Worm (Caenorhabditis elegans) whole organism, L4 larva: ENCODE measurements around the gene C06G4.6.

Experiments
- ama-1 ChIP-seq: fragments of 150-350 bp; optimal IDR thresholded peaks from 2 replicates; lab custom pipeline; 2014; ENCODE audit warnings: inconsistent platforms, mixed read lengths
- ceh-82 ChIP-seq: sonication (generic microtip); optimal IDR thresholded peaks from 2 replicates; lab custom pipeline; 2017; ENCODE audit warnings: missing biosample characterization, missing genetic modification characterization
- hif-1 ChIP-seq, 2 experiments: sonication (generic microtip); optimal IDR thresholded peaks; 2 replicates each; lab custom pipeline; 2016 to 2017; ENCODE audit warnings: missing compliant biosample characterization in 2 of 2, missing genetic modification characterization in 2 of 2, missing genetic modification reagents in 2 of 2, missing genotype in 2 of 2, mild to moderate bottlenecking in 1 of 2
- pqm-1 ChIP-seq: sonication (generic microtip); optimal IDR thresholded peaks from 2 replicates; lab custom pipeline; 2017; ENCODE audit warnings: missing biosample characterization, missing genetic modification characterization
- zag-1 ChIP-seq: fragments of 150-350 bp; optimal IDR thresholded peaks from 2 replicates; lab custom pipeline; 2014; ENCODE audit warnings: missing biosample characterization, missing genetic modification characterization

ce11 chrIII:8022077-8022476, 17.9 kb downstream of the C06G4.6 start, which contains the start of gene F44B9.2:
- TF ChIP-seq hif-1 (tag; optimal IDR thresholded peaks at IDR 0.05; lab: Kevin White, UChicago): no peak
- no peak for TF ChIP-seq zag-1 (tag; lab: Kevin White, UChicago)
- no peak for TF ChIP-seq ama-1
- no peak for TF ChIP-seq ceh-82 (tag; lab: Kevin White, UChicago)
- no peak for TF ChIP-seq pqm-1
